Worm (Caenorhabditis elegans): ENCODE data around the gene F15G9.6.
"Not testable (repeated sequence)": the region's sequence is repeated elsewhere in the genome, so short reads cannot be mapped to it uniquely, and the experiment has no call there.

ce11 chrX:9743513-9743914 is 34.0 kb downstream of the F15G9.6 start:
- peak; percentile 88 for TF ChIP-seq nhr-25 (tag; optimal IDR thresholded peaks at IDR 0.05)
- TF ChIP-seq nhr-76 (tag; optimal IDR thresholded peaks at IDR 0.05); ceh-28 (tag; optimal IDR thresholded peaks at IDR 0.05); snpc-4 (tag; optimal IDR thresholded peaks at IDR 0.05); ceh-16 (tag; optimal IDR thresholded peaks at IDR 0.05); nhr-237 (tag; optimal IDR thresholded peaks at IDR 0.05); ama-1 (optimal IDR thresholded peaks at IDR 0.05); nhr-67 (tag; optimal IDR thresholded peaks at IDR 0.05); sea-2 (GFP tag; optimal IDR thresholded peaks at IDR 0.05); nhr-12 (tag; optimal IDR thresholded peaks at IDR 0.05): not testable (repeated sequence)
- TF ChIP-seq nfya-1 (tag; optimal IDR thresholded peaks at IDR 0.05; ENCODE audit: insufficient read depth): peak; percentile 85
- TF ChIP-seq skn-1 (tag; optimal IDR thresholded peaks at IDR 0.05): peak; percentile 64
- peak; percentile 21 for TF ChIP-seq mdl-1 (tag; optimal IDR thresholded peaks at IDR 0.05)
